Fruit fly (Drosophila melanogaster): ENCODE data around the gene Cpr92A.

Gene Cpr92A

DNA sequence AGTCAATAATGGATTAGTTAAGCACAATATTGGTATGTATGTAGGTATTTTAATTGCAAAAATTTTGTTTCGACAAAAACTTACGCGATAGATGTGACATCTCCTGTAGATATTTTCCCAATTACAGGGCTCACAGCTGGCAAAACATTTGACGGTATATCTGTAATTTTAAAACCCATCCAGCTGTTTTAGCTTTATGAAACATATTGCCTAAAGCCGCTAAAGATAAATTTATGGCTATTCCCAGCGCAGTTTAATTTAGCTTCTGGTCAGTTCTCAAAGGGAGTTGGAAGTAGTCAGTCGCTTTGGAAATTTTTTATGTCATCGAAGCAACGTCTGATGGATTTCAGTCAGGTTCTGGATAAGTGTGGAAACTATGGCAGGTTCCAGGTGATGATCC, 1.6 kb upstream of the Cpr92A start, which contains the start of gene CG7333:
Gene CG7333 (plus strand): TSS at position 301 of the 400 bp plus-strand sequence.
- TF ChIP-seq usp (GFP tag; optimal IDR thresholded peaks at IDR 0.05) (no peak), CG8478 (optimal IDR thresholded peaks at IDR 0.05) (no peak), pan (optimal IDR thresholded peaks at IDR 0.05) (no peak), psq (optimal IDR thresholded peaks at IDR 0.05) (no peak), EcR (GFP tag; optimal IDR thresholded peaks at IDR 0.05) (no peak), Dll (optimal IDR thresholded peaks at IDR 0.05) (no peak)

DNA sequence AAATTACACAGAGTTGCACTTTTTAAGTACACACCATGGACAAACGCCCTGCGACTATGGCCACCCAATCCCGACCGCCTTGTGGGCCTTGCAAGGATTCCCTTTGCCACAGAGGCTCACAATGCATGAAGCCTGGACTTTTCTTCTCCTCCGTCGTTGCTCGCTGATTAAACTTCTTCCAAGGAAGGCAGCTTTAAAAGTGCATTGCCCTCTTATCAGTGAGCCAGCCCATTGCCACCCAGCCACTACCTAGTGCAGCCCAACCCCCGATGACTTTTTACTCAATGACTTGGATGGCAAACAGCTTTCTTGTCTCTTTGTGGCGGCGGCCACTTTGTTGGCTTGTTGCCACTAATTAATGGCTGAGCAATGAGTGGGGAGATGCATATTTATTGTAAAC, 11.1 kb downstream of the Cpr92A start:
- no peak for TF ChIP-seq CG8478 (optimal IDR thresholded peaks at IDR 0.05)

DNA sequence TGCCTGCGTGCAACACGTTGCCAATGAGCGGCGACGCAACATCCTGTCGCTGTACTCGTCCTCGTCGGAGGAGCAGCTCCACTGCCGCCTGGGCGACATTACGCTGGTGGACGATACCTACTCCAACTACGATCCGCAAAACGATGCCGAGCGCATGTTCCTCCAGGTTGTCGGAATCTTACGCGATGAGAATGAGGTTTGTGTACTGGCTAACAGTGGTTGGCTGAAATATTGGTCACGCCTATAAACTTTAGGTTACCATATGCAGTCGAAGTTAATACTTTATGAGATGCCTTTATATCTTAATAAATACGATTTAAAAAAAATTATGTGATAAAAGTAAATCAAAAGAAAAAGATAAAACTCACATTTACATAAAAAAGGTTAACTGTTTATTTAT, 12.4 kb downstream of the Cpr92A start:
- no peak for TF ChIP-seq pan (optimal IDR thresholded peaks at IDR 0.05)
- TF ChIP-seq Dll (optimal IDR thresholded peaks at IDR 0.05): no peak
- TF ChIP-seq psq (optimal IDR thresholded peaks at IDR 0.05): no peak
- no peak for TF ChIP-seq CG8478 (optimal IDR thresholded peaks at IDR 0.05)
- TF ChIP-seq usp (GFP tag; optimal IDR thresholded peaks at IDR 0.05): no peak
- no peak for TF ChIP-seq EcR (GFP tag; optimal IDR thresholded peaks at IDR 0.05)

DNA sequence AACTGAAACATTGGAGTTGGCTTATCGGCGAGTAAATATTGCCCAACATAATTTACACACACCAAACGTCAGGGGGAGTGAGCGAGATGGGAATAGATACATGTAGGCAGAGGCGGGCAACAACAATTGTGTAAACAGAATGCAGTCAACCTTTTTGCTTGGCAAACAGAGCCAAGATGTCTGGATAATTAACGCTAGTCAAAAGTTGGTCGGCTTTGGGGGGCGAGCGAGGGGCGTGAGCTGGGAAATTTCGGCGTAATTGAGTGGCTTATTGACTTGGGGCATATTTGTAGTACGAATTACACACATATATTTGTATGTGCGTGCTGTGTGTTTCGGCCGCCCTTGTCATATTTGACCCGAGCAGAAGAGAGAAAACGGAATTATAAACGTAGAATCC, 13.9 kb downstream of the Cpr92A start:
- TF ChIP-seq Dll (optimal IDR thresholded peaks at IDR 0.05) (no peak), usp (GFP tag; optimal IDR thresholded peaks at IDR 0.05) (no peak), pan (optimal IDR thresholded peaks at IDR 0.05) (no peak), EcR (GFP tag; optimal IDR thresholded peaks at IDR 0.05) (no peak), psq (optimal IDR thresholded peaks at IDR 0.05) (no peak), CG8478 (optimal IDR thresholded peaks at IDR 0.05) (no peak)

DNA sequence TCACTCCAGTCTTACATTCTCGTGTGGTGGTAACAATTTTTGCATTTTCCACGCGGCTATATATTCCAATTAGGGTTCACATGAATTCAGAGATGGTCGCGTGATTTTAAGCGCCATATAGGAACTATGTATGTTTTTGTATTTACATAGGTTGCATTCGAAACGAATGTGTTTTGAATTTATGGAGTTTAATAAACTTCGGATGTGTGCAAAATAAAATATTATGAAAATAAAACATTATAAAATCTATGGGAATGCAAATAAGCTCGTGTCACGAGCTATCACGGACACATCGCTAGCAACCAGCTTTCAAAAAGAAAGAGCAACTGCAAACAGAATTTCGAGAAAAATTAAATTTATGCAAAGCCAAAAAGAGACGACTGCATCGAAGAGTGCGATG, 15.4 kb downstream of the Cpr92A start:
- no peak for TF ChIP-seq Dll (optimal IDR thresholded peaks at IDR 0.05)
- no peak for TF ChIP-seq pan (optimal IDR thresholded peaks at IDR 0.05)
- no peak for TF ChIP-seq usp (GFP tag; optimal IDR thresholded peaks at IDR 0.05)
- no peak for TF ChIP-seq EcR (GFP tag; optimal IDR thresholded peaks at IDR 0.05)
- TF ChIP-seq CG8478 (optimal IDR thresholded peaks at IDR 0.05): no peak
- TF ChIP-seq psq (optimal IDR thresholded peaks at IDR 0.05): no peak

DNA sequence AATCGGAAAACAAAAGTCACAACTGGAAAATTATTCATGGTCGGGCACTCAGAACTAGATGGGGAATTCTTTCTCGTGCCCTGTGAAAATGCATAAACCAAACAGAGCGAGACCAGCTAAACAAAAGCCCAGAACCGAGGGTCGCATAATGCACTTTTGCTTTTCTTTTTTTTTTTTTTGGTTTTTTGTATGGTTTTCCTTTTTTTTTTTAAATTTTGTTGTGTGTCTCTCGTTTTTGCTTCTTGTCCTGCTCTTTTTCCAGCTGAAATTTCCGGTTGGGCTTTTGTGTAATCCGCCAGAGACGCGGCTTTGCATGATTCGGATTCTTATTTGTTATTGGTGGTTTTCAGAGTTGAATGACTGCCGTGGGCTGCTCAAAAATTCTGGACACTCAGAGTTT, 16.9 kb downstream of the Cpr92A start:
- no peak for TF ChIP-seq CG8478 (optimal IDR thresholded peaks at IDR 0.05)
- no peak for TF ChIP-seq Dll (optimal IDR thresholded peaks at IDR 0.05)
- no peak for TF ChIP-seq psq (optimal IDR thresholded peaks at IDR 0.05)
- no peak for TF ChIP-seq pan (optimal IDR thresholded peaks at IDR 0.05)
- TF ChIP-seq EcR (GFP tag; optimal IDR thresholded peaks at IDR 0.05): no peak
- no peak for TF ChIP-seq usp (GFP tag; optimal IDR thresholded peaks at IDR 0.05)

DNA sequence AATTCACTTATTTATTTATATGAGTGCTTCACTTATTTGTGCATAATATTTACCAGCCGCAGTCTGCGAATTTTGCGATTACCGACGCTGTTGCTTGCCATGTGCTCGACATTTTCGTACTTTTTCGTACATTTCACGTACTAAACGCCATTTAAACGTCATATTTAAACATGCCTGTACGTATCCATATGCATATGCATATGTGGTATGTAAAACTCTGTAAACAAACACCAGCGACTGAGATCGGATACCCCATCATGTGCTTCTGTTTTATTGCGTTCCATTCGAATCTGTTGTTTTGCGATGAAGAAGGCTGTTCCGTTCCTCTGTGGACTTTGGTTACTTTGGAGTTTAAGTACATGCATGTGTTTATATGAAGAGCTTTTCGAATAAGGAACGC, 26.8 kb downstream of the Cpr92A start:
- TF ChIP-seq pan (optimal IDR thresholded peaks at IDR 0.05): no peak
- no peak for TF ChIP-seq psq (optimal IDR thresholded peaks at IDR 0.05)
- TF ChIP-seq EcR (GFP tag; optimal IDR thresholded peaks at IDR 0.05): no peak

DNA sequence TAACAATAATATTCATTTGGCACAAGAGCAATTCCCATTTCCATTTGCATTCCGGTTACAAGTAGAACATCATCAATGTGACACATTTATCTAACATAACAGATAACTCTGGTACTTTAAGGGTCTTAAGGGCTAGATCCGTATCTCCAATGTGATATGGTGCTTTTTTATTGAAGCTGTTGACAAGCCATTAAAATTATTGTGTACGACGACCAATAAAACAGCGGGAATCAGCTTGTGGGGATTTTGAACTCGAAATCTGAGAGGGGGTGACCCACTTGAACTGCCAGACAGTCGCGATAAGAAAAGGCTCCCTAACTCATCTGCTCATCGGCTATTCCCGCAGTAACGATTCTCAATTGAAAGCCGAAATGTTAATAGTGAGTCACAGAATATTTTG, 27.6 kb downstream of the Cpr92A start:
- TF ChIP-seq CG8478 (optimal IDR thresholded peaks at IDR 0.05): no peak
- TF ChIP-seq pan (optimal IDR thresholded peaks at IDR 0.05): no peak
- TF ChIP-seq usp (GFP tag; optimal IDR thresholded peaks at IDR 0.05): no peak
- TF ChIP-seq EcR (GFP tag; optimal IDR thresholded peaks at IDR 0.05): no peak
- no peak for TF ChIP-seq Dll (optimal IDR thresholded peaks at IDR 0.05)

DNA sequence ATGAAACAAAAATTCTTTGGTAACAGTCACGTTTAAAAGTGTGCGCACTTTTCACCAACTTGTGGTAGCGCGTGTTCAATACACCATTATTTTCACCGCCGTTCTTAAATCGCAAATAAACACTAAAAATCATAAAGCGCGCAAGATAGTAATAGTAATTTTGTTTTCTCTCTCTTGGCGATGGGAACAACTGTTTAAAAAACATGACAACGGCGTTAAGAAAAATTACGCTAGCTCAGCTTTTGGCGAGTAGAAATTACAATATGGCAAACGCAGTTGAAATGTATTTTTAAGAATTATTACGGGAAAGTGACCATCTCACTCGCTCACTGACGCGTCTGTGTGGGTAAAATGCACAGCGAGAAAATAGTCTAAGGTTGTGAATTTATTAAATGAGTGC, 29.1 kb downstream of the Cpr92A start:
- no peak for TF ChIP-seq pan (optimal IDR thresholded peaks at IDR 0.05)
- TF ChIP-seq Dll (optimal IDR thresholded peaks at IDR 0.05): no peak
- TF ChIP-seq psq (optimal IDR thresholded peaks at IDR 0.05): no peak
- TF ChIP-seq CG8478 (optimal IDR thresholded peaks at IDR 0.05): no peak
- TF ChIP-seq EcR (GFP tag; optimal IDR thresholded peaks at IDR 0.05): no peak
- no peak for TF ChIP-seq usp (GFP tag; optimal IDR thresholded peaks at IDR 0.05)

DNA sequence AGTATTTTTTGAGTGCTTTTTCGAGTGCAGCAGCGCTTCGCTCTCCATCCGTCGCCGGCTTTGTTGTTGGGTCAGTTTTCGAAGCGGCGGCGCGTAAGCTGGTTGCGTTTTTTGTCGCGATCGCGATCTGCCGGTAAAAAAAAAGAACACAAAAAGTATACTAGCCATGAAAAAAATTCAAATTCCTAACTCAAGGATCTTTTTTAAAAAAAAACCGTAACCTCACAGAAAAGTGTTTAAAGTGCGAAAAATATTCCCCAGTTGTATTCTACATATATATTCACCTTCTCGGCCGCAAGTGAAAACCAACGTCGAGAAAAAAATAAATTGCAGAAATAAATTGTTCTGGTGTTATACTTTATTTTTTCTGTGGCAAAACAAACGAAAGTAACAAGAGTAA, 29.6 kb downstream of the Cpr92A start:
- TF ChIP-seq psq (optimal IDR thresholded peaks at IDR 0.05): no peak

DNA sequence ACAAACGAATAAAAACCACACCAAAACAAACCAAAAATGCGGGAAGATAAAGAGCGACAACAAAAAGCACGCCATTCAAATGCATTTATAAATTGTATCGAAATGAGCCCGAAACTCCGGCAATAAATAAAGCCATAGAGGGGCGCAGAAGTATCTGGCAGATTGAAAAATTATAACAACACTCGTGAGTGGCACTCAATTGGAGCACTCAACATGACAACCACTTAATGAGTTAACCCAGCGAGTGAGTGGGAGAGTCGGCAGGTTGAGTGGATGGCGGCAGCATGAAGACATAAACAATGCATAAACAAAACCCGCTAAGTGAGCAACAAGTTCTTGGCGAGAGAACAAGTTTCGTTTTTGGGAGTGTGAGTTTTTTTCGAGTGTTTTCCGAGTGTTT, 30.0 kb downstream of the Cpr92A start:
- no peak for TF ChIP-seq pan (optimal IDR thresholded peaks at IDR 0.05)
- no peak for TF ChIP-seq usp (GFP tag; optimal IDR thresholded peaks at IDR 0.05)
- no peak for TF ChIP-seq EcR (GFP tag; optimal IDR thresholded peaks at IDR 0.05)
- TF ChIP-seq psq (optimal IDR thresholded peaks at IDR 0.05): no peak
